Worm (Caenorhabditis elegans) whole organism, L4 larva: ENCODE measurements around the gene D2096.9.

Experiments
- T20F7.1 ChIP-seq: fragments of 200-800 bp; sonication (Bioruptor generic); optimal IDR thresholded peaks from 2 replicates; lab custom pipeline; 2018; ENCODE audit warnings: mild to moderate bottlenecking, missing genetic modification characterization, missing compliant biosample characterization
- Y105C5A.15 ChIP-seq: fragments of 200-800 bp; sonication (Bioruptor generic); IDR thresholded peaks from 2 replicates; pipeline ENCODE4 v1.3.6; 2022; ENCODE audit warnings: missing genetic modification characterization, missing compliant biosample characterization
- Y5F2A.4 ChIP-seq: fragments of 200-800 bp; sonication (Bioruptor generic); optimal IDR thresholded peaks from 2 replicates; lab custom pipeline; 2018; ENCODE audit warnings: mild to moderate bottlenecking, missing genetic modification characterization, missing compliant biosample characterization
- Y75B8A.6 ChIP-seq: fragments of 200-800 bp; sonication (Bioruptor generic); IDR thresholded peaks from 2 replicates; pipeline ENCODE4 v1.3.6; 2022; ENCODE audit warnings: missing genetic modification reagents, missing genetic modification characterization, missing compliant biosample characterization
- ceh-28 ChIP-seq: fragments of 150-350 bp; optimal IDR thresholded peaks from 2 replicates; lab custom pipeline; 2014; ENCODE audit warnings: missing biosample characterization, missing genetic modification reagents, missing genetic modification characterization
- ceh-44 ChIP-seq: fragments of 200-800 bp; sonication (Bioruptor generic); IDR thresholded peaks from 2 replicates; pipeline ENCODE4 v1.3.6; 2022; ENCODE audit warnings: missing genetic modification reagents, missing genetic modification characterization, missing compliant biosample characterization
- ceh-62 ChIP-seq: sonication (generic microtip); optimal IDR thresholded peaks from 2 replicates; lab custom pipeline; 2017; ENCODE audit warnings: missing biosample characterization, missing genetic modification characterization
- daf-8 ChIP-seq: fragments of 200-800 bp; sonication (Bioruptor generic); IDR thresholded peaks from 2 replicates; pipeline ENCODE4 v1.3.6; 2022; ENCODE audit warnings: missing genetic modification characterization, missing compliant biosample characterization
- dmd-6 ChIP-seq: fragments of 200-800 bp; sonication (Bioruptor generic); IDR thresholded peaks from 2 replicates; pipeline ENCODE4 v1.3.6; 2022; ENCODE audit warnings: missing genetic modification reagents, missing genetic modification characterization, missing compliant biosample characterization
- dmd-9 ChIP-seq: fragments of 200-800 bp; sonication (Bioruptor generic); IDR thresholded peaks from 2 replicates; pipeline ENCODE4 v1.3.6; 2022; ENCODE audit warnings: missing genetic modification reagents, missing genetic modification characterization, missing compliant biosample characterization
- egl-27 ChIP-seq: sonication (generic microtip); optimal IDR thresholded peaks from 3 replicates; lab custom pipeline; 2017; ENCODE audit warnings: missing biosample characterization, missing genetic modification reagents, missing genetic modification characterization
- jun-1 ChIP-seq: fragments of 150-350 bp; optimal IDR thresholded peaks from 2 replicates; lab custom pipeline; 2014; ENCODE audit warnings: missing biosample characterization, missing genetic modification reagents, missing genetic modification characterization
- lin-13 ChIP-seq: fragments of 150-350 bp; optimal IDR thresholded peaks from 2 replicates; lab custom pipeline; 2014; ENCODE audit warnings: missing biosample characterization, missing genetic modification reagents, missing genetic modification characterization
- lin-39 ChIP-seq: fragments of 150-350 bp; optimal IDR thresholded peaks from 2 replicates; lab custom pipeline; 2014; ENCODE audit warnings: missing biosample characterization, missing genetic modification reagents, missing genetic modification characterization
- lir-3 ChIP-seq: sonication (generic microtip); optimal IDR thresholded peaks from 2 replicates; lab custom pipeline; 2016; ENCODE audit warnings: mild to moderate bottlenecking, missing genetic modification characterization, missing compliant biosample characterization
- mes-2 ChIP-seq: sonication (generic microtip); optimal IDR thresholded peaks from 2 replicates; lab custom pipeline; 2016; ENCODE audit warnings: missing genotype, mild to moderate bottlenecking, missing genetic modification characterization, missing compliant biosample characterization; ENCODE audit not compliant: poor library complexity, severe bottlenecking
- mxl-2 ChIP-seq: fragments of 200-800 bp; sonication (Bioruptor generic); conservative IDR thresholded peaks from 2 replicates; pipeline ENCODE4 v1.3.6; 2022; ENCODE audit warnings: missing genetic modification reagents, missing genetic modification characterization, missing compliant biosample characterization
- nhr-10 ChIP-seq: fragments of 150-350 bp; optimal IDR thresholded peaks from 2 replicates; lab custom pipeline; 2014; ENCODE audit warnings: missing biosample characterization, missing genetic modification characterization
- nhr-102 ChIP-seq: sonication (generic microtip); optimal IDR thresholded peaks from 2 replicates; lab custom pipeline; 2016; ENCODE audit warnings: mild to moderate bottlenecking, missing genetic modification characterization, moderate library complexity, missing compliant biosample characterization
- nhr-237 ChIP-seq: sonication (generic microtip); optimal IDR thresholded peaks from 2 replicates; lab custom pipeline; 2017; ENCODE audit warnings: missing biosample characterization, missing genetic modification characterization
- nhr-41 ChIP-seq: fragments of 200-800 bp; sonication (Bioruptor generic); IDR thresholded peaks from 2 replicates; pipeline ENCODE4 v1.3.6; 2022; ENCODE audit warnings: missing genetic modification reagents, missing genetic modification characterization, missing compliant biosample characterization
- pha-4 ChIP-seq, 2 experiments: fragments of 150-350 bp in 1 of 2; fragments of 200-800 bp in 1 of 2; sonication (Bioruptor generic) in 1 of 2; IDR thresholded peaks in 1 of 2; optimal IDR thresholded peaks in 1 of 2; 2 replicates each; pipeline versions ENCODE4 v1.3.6 to Lab custom; 2014 to 2022; ENCODE audit warnings: missing genetic modification characterization in 2 of 2, missing genetic modification reagents in 2 of 2, missing biosample characterization in 1 of 2, missing compliant biosample characterization in 1 of 2
- pqm-1 ChIP-seq: sonication (generic microtip); optimal IDR thresholded peaks from 2 replicates; lab custom pipeline; 2017; ENCODE audit warnings: missing biosample characterization, missing genetic modification characterization
- saeg-2 ChIP-seq: fragments of 200-800 bp; sonication (Bioruptor generic); IDR thresholded peaks from 2 replicates; pipeline ENCODE4 v1.3.6; 2022; ENCODE audit warnings: missing genetic modification reagents, missing genetic modification characterization, missing compliant biosample characterization
- sdz-12 ChIP-seq: fragments of 200-800 bp; sonication (Bioruptor generic); optimal IDR thresholded peaks from 2 replicates; lab custom pipeline; 2018; ENCODE audit warnings: mild to moderate bottlenecking, missing genetic modification characterization, missing compliant biosample characterization
- set-16 ChIP-seq: fragments of 200-800 bp; sonication (Bioruptor generic); IDR thresholded peaks from 2 replicates; pipeline ENCODE4 v1.3.6; 2022; ENCODE audit warnings: missing genetic modification reagents, missing genetic modification characterization, missing compliant biosample characterization
- spr-1 ChIP-seq: sonication (generic microtip); optimal IDR thresholded peaks from 2 replicates; lab custom pipeline; 2016; ENCODE audit warnings: mild to moderate bottlenecking, missing genetic modification characterization, missing compliant biosample characterization
- tag-97 ChIP-seq: fragments of 200-800 bp; sonication (Bioruptor generic); IDR thresholded peaks from 2 replicates; pipeline ENCODE4 v1.3.6; 2022; ENCODE audit warnings: missing genetic modification characterization, missing compliant biosample characterization
- unc-62 ChIP-seq, 3 experiments: fragments of 150-350 bp in 1 of 3; sonication (generic microtip); optimal IDR thresholded peaks in 2 of 3; peaks in 1 of 3; 1 replicate in 1 of 3; 2 replicates in 2 of 3; lab custom pipeline; 2014 to 2017; ENCODE audit warnings: missing biosample characterization in 3 of 3, missing genetic modification characterization in 3 of 3, missing genetic modification reagents in 3 of 3, missing genotype in 1 of 3
- vab-7 ChIP-seq: fragments of 200-800 bp; sonication (Bioruptor generic); IDR thresholded peaks from 2 replicates; pipeline ENCODE4 v1.3.6; 2022; ENCODE audit warnings: missing genetic modification reagents, missing genetic modification characterization, missing compliant biosample characterization
- zag-1 ChIP-seq: fragments of 150-350 bp; optimal IDR thresholded peaks from 2 replicates; lab custom pipeline; 2014; ENCODE audit warnings: missing biosample characterization, missing genetic modification characterization
- zip-2 ChIP-seq: fragments of 150-350 bp; optimal IDR thresholded peaks from 2 replicates; lab custom pipeline; 2014; ENCODE audit warnings: missing biosample characterization, missing genetic modification characterization
- ztf-7 ChIP-seq: fragments of 150-350 bp; optimal IDR thresholded peaks from 2 replicates; lab custom pipeline; 2014; ENCODE audit warnings: missing biosample characterization, missing genetic modification characterization

The D2096.9 gene

DNA sequence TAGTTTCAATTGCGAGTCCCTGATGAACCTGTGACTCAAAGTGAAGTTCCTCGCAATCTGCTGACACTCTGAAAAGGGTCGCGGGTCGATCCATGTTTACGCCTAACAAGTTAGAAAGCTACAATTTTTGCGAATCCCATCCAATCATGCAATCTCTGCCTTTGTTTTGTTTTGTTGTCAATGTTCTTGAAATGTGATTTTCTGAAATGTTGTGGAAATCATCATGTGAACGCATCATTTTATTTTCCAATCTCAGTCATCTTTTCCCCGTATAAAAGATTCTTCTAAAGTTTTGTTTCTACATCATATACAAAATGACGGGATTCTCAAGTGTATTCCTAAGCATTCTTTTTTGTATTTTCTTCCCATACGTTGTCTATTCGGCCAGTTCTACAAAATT lies 34.5 kb downstream of the D2096.9 start, which contains the start of gene F17E9.4:
Gene F17E9.4, plus strand, starts transcription at position 301 of the 400 bp plus-strand sequence.
- TF ChIP-seq dmd-9 (GFP tag; lab: Robert Waterston, UW) (no peak), ceh-44 (GFP tag; lab: Robert Waterston, UW) (no peak), tag-97 (GFP tag; lab: Robert Waterston, UW) (no peak), lir-3 (tag; lab: Kevin White, UChicago) (no peak), mes-2 (tag; lab: Kevin White, UChicago) (no peak), T20F7.1 (GFP tag; lab: Kevin White, UChicago) (no peak), nhr-102 (tag; lab: Kevin White, UChicago) (no peak)

ce11 chrIV:8347051-8347450 lies 35.5 kb downstream of the D2096.9 start, which contains the start of the genes F17E9.18 and F17E9.15:
Gene F17E9.18 (minus strand): TSS chrIV:8347151.
Gene F17E9.15 (plus strand): TSS chrIV:8347418.
- TF ChIP-seq nhr-10 (tag; lab: Kevin White, UChicago) (no peak), lin-13 (GFP tag; lab: Kevin White, UChicago) (no peak), T20F7.1 (GFP tag; lab: Kevin White, UChicago) (no peak), mxl-2 (GFP tag; lab: Robert Waterston, UW) (no peak), ztf-7 (no peak), ceh-28 (tag; lab: Kevin White, UChicago) (no peak), lin-39 (no peak), lir-3 (tag; lab: Kevin White, UChicago) (no peak), set-16 (GFP tag; lab: Robert Waterston, UW) (no peak), vab-7 (no peak), pha-4 (GFP tag; IDR thresholded peaks at IDR 0.05; lab: Robert Waterston, UW) (no peak), pha-4 (tag; optimal IDR thresholded peaks at IDR 0.05; lab: Kevin White, UChicago) (no peak), saeg-2 (GFP tag; lab: Robert Waterston, UW) (no peak), sdz-12 (GFP tag; lab: Kevin White, UChicago) (no peak), Y105C5A.15 (GFP tag; lab: Robert Waterston, UW) (no peak), pqm-1 (tag; lab: Kevin White, UChicago) (no peak), Y75B8A.6 (no peak), nhr-41 (no peak), zag-1 (no peak), ceh-62 (tag; lab: Kevin White, UChicago) (no peak)
- TF ChIP-seq, all 104 proteins: peak for 0

DNA sequence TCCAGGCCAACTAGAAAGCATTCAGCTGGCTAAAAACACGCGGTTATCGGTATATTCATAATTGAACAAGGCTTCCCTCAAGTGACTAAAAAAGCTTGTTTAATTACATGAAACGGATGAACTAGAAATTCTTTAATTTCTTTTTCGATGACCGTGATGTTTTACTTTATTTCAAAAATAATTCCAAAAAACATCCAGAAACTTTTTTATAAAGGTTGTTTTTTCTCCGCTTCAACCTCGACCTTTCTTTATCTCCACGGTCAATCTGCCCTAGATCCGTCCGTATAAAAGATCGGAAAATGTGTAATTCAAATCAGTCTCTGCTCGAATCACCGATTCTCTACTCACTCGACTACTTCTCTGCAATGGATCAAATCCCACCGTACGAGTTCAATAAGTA lies 37.1 kb downstream of the D2096.9 start, which contains the start of gene F17E9.5:
Gene F17E9.5, plus strand, starts transcription at position 301 of the 400 bp plus-strand sequence.
- no peak for TF ChIP-seq nhr-237
- TF ChIP-seq unc-62 (GFP tag; optimal IDR thresholded peaks at IDR 0.05 in 1 of 2; lab: Kevin White, UChicago), result peak in 1 of 2 experiments; percentile 34
- no peak for TF ChIP-seq unc-62 (tag; optimal IDR thresholded peaks at IDR 0.05; lab: Kevin White, UChicago)

DNA sequence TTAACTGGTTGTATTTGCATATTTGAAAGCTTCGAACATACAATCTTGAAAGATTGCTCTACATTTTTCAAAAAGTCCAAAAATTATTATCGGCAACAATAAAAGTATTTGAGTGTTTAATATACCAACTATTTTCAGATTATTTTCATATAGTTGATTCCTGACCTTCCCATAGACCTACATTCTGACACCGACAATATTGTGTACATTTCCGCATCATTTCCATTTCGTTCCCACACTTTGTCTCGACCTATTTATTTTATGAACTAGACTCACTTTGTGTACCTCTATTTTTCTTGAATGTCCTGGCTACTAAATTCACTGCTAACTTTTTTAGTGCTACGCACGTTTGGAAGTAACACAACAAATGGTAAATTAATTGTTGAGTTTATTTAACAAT lies 40.2 kb downstream of the D2096.9 start, which contains the start of gene lgc-5:
Gene lgc-5, plus strand, starts transcription at position 301 of the 400 bp plus-strand sequence.
- TF ChIP-seq Y5F2A.4 (GFP tag; lab: Kevin White, UChicago) (no peak), dmd-6 (GFP tag; lab: Robert Waterston, UW) (no peak), zip-2 (tag; lab: Kevin White, UChicago) (no peak), egl-27 (tag; lab: Kevin White, UChicago) (no peak), sdz-12 (GFP tag; lab: Kevin White, UChicago) (no peak), lir-3 (tag; lab: Kevin White, UChicago) (no peak), ceh-62 (tag; lab: Kevin White, UChicago) (no peak), nhr-41 (no peak), jun-1 (tag; lab: Kevin White, UChicago) (no peak), pha-4 (GFP tag; IDR thresholded peaks at IDR 0.05; lab: Robert Waterston, UW) (no peak), pha-4 (tag; optimal IDR thresholded peaks at IDR 0.05; lab: Kevin White, UChicago) (no peak), daf-8 (GFP tag; lab: Robert Waterston, UW) (no peak), spr-1 (no peak)
- TF ChIP-seq, all 104 proteins: peak for 0
